Worm (Caenorhabditis elegans) whole organism, late embryonic: ENCODE results near the gene fbxl-4.

Experiments
- C08G9.2 ChIP-seq: sonication (generic microtip); optimal IDR thresholded peaks from 2 replicates; lab custom pipeline; 2016; ENCODE audit warnings: mild to moderate bottlenecking, missing genetic modification characterization, moderate library complexity, missing compliant biosample characterization
- K02D7.2 ChIP-seq: sonication (generic microtip); optimal IDR thresholded peaks from 2 replicates; lab custom pipeline; 2017; ENCODE audit warnings: mild to moderate bottlenecking, missing genetic modification characterization, missing compliant biosample characterization
- T23F11.4 ChIP-seq: fragments of 200-800 bp; sonication (Bioruptor generic); optimal IDR thresholded peaks from 2 replicates; lab custom pipeline; 2018; ENCODE audit warnings: mild to moderate bottlenecking, missing genetic modification characterization, missing compliant biosample characterization
- Y22D7AL.16 ChIP-seq: sonication (generic microtip); optimal IDR thresholded peaks from 2 replicates; lab custom pipeline; 2016; ENCODE audit warnings: missing genetic modification characterization, missing compliant biosample characterization
- ahr-1 ChIP-seq: sonication (generic microtip); optimal IDR thresholded peaks from 2 replicates; lab custom pipeline; 2016; ENCODE audit warnings: missing genetic modification characterization, missing compliant biosample characterization
- ama-1 ChIP-seq: fragments of 150-350 bp; optimal IDR thresholded peaks from 2 replicates; lab custom pipeline; 2014
- ceh-14 ChIP-seq: sonication (generic microtip); optimal IDR thresholded peaks from 2 replicates; lab custom pipeline; 2016; ENCODE audit warnings: missing genotype, missing genetic modification characterization, missing compliant biosample characterization
- ceh-19 ChIP-seq: fragments of 200-800 bp; sonication (Bioruptor generic); optimal IDR thresholded peaks from 2 replicates; lab custom pipeline; 2018; ENCODE audit warnings: mild to moderate bottlenecking, missing genetic modification characterization, missing compliant biosample characterization
- ceh-2 ChIP-seq: sonication (generic microtip); optimal IDR thresholded peaks from 2 replicates; lab custom pipeline; 2016; ENCODE audit warnings: missing genotype, missing genetic modification characterization, missing compliant biosample characterization
- ceh-22 ChIP-seq: sonication (generic microtip); optimal IDR thresholded peaks from 2 replicates; lab custom pipeline; 2017; ENCODE audit warnings: missing biosample characterization, missing genetic modification characterization
- ceh-24 ChIP-seq: sonication (generic microtip); optimal IDR thresholded peaks from 2 replicates; lab custom pipeline; 2016; ENCODE audit warnings: mild to moderate bottlenecking, missing genetic modification characterization, missing compliant biosample characterization
- ceh-30 ChIP-seq: fragments of 150-350 bp; optimal IDR thresholded peaks from 2 replicates; lab custom pipeline; 2014; ENCODE audit warnings: missing biosample characterization, missing genetic modification characterization
- ceh-31 ChIP-seq: sonication (generic microtip); optimal IDR thresholded peaks from 2 replicates; lab custom pipeline; 2016; ENCODE audit warnings: missing genetic modification characterization, missing compliant biosample characterization
- ceh-45 ChIP-seq: fragments of 200-800 bp; sonication (Bioruptor generic); IDR thresholded peaks from 2 replicates; pipeline ENCODE4 v1.3.6; 2022; ENCODE audit warnings: missing genetic modification reagents, missing genetic modification characterization, missing compliant biosample characterization
- ceh-48 ChIP-seq: sonication (generic microtip); optimal IDR thresholded peaks from 2 replicates; lab custom pipeline; 2016; ENCODE audit warnings: missing genetic modification characterization, inconsistent platforms, missing compliant biosample characterization
- ceh-9 ChIP-seq: sonication (generic microtip); optimal IDR thresholded peaks from 2 replicates; lab custom pipeline; 2016; ENCODE audit warnings: mild to moderate bottlenecking, missing genetic modification characterization, inconsistent platforms, missing compliant biosample characterization
- che-1 ChIP-seq: sonication (generic microtip); optimal IDR thresholded peaks from 2 replicates; lab custom pipeline; 2016; ENCODE audit warnings: mild to moderate bottlenecking, missing genetic modification characterization, missing compliant biosample characterization
- dve-1 ChIP-seq: sonication (generic microtip); optimal IDR thresholded peaks from 2 replicates; lab custom pipeline; 2017; ENCODE audit warnings: antibody characterized with exemption, mild to moderate bottlenecking, missing genetic modification characterization, missing compliant biosample characterization
- elt-2 ChIP-seq: sonication (generic microtip); optimal IDR thresholded peaks from 2 replicates; lab custom pipeline; 2016; ENCODE audit warnings: missing genetic modification reagents, missing genetic modification characterization, missing compliant biosample characterization
- ets-4 ChIP-seq: sonication (generic microtip); optimal IDR thresholded peaks from 2 replicates; lab custom pipeline; 2016; ENCODE audit warnings: missing genetic modification characterization, missing compliant biosample characterization
- eyg-1 ChIP-seq: sonication (generic microtip); optimal IDR thresholded peaks from 2 replicates; lab custom pipeline; 2016; ENCODE audit warnings: missing genotype, missing genetic modification characterization, missing compliant biosample characterization
- fax-1 ChIP-seq: sonication (generic microtip); optimal IDR thresholded peaks from 2 replicates; lab custom pipeline; 2016; ENCODE audit warnings: missing genotype, missing genetic modification characterization, missing compliant biosample characterization
- fkh-10 ChIP-seq: fragments of 150-350 bp; optimal IDR thresholded peaks from 2 replicates; lab custom pipeline; 2014; ENCODE audit warnings: missing biosample characterization, missing genetic modification reagents, missing genetic modification characterization
- fkh-6 ChIP-seq: sonication (generic microtip); optimal IDR thresholded peaks from 2 replicates; lab custom pipeline; 2016; ENCODE audit warnings: missing genetic modification characterization, missing compliant biosample characterization
- gmeb-2 ChIP-seq: sonication (generic microtip); optimal IDR thresholded peaks from 2 replicates; lab custom pipeline; 2016; ENCODE audit warnings: missing genetic modification characterization, inconsistent platforms, missing compliant biosample characterization
- hlh-15 ChIP-seq: sonication (generic microtip); optimal IDR thresholded peaks from 2 replicates; lab custom pipeline; 2016; ENCODE audit warnings: missing genetic modification characterization, missing compliant biosample characterization
- hlh-30 ChIP-seq: sonication (generic microtip); optimal IDR thresholded peaks from 2 replicates; lab custom pipeline; 2017; ENCODE audit warnings: antibody characterized with exemption, missing genetic modification characterization, missing compliant biosample characterization; ENCODE audit not compliant: insufficient read depth
- lim-6 ChIP-seq: sonication (generic microtip); optimal IDR thresholded peaks from 2 replicates; lab custom pipeline; 2016; ENCODE audit warnings: missing genetic modification characterization, missing compliant biosample characterization
- lin-11 ChIP-seq: fragments of 200-800 bp; sonication (Bioruptor generic); optimal IDR thresholded peaks from 2 replicates; lab custom pipeline; 2018; ENCODE audit warnings: mild to moderate bottlenecking, missing genetic modification characterization, missing compliant biosample characterization
- mec-3 ChIP-seq: sonication (generic microtip); optimal IDR thresholded peaks from 2 replicates; lab custom pipeline; 2016; ENCODE audit warnings: borderline replicate concordance, missing genetic modification characterization, missing compliant biosample characterization
- nfya-1 ChIP-seq: sonication (generic microtip); optimal IDR thresholded peaks from 2 replicates; lab custom pipeline; 2017; ENCODE audit warnings: missing genetic modification characterization, mild to moderate bottlenecking, missing compliant biosample characterization, antibody characterized with exemption, moderate library complexity
- npax-4 ChIP-seq: sonication (generic microtip); optimal IDR thresholded peaks from 2 replicates; lab custom pipeline; 2016; ENCODE audit warnings: missing genetic modification characterization, missing compliant biosample characterization
- pag-3 ChIP-seq: sonication (generic microtip); optimal IDR thresholded peaks from 2 replicates; lab custom pipeline; 2016; ENCODE audit warnings: missing compliant biosample characterization, missing genetic modification characterization, borderline replicate concordance
- pat-9 ChIP-seq: fragments of 200-800 bp; sonication (Bioruptor generic); optimal IDR thresholded peaks from 2 replicates; lab custom pipeline; 2018; ENCODE audit warnings: mild to moderate bottlenecking, missing genetic modification characterization, moderate library complexity, missing compliant biosample characterization
- pqm-1 ChIP-seq: sonication (generic microtip); optimal IDR thresholded peaks from 2 replicates; lab custom pipeline; 2016; ENCODE audit warnings: missing genetic modification characterization, missing compliant biosample characterization
- pros-1 ChIP-seq: fragments of 150-350 bp; optimal IDR thresholded peaks from 2 replicates; lab custom pipeline; 2014; ENCODE audit warnings: missing biosample characterization, missing genetic modification reagents, missing genetic modification characterization
- ref-2 ChIP-seq: sonication (generic microtip); optimal IDR thresholded peaks from 2 replicates; lab custom pipeline; 2016; ENCODE audit warnings: missing genetic modification characterization, missing compliant biosample characterization
- sox-4 ChIP-seq: sonication (generic microtip); optimal IDR thresholded peaks from 2 replicates; lab custom pipeline; 2017; ENCODE audit warnings: mild to moderate bottlenecking, missing genetic modification characterization, inconsistent platforms, missing compliant biosample characterization
- syd-9 ChIP-seq: sonication (generic microtip); optimal IDR thresholded peaks from 2 replicates; lab custom pipeline; 2016; ENCODE audit warnings: mild to moderate bottlenecking, missing genetic modification characterization, moderate library complexity, missing compliant biosample characterization
- ttx-3 ChIP-seq: sonication (generic microtip); optimal IDR thresholded peaks from 2 replicates; lab custom pipeline; 2016; ENCODE audit warnings: missing genetic modification reagents, missing genetic modification characterization, missing compliant biosample characterization
- unc-86 ChIP-seq: sonication (generic microtip); optimal IDR thresholded peaks from 2 replicates; lab custom pipeline; 2016; ENCODE audit warnings: missing genetic modification characterization, missing compliant biosample characterization
- zip-5 ChIP-seq: sonication (generic microtip); optimal IDR thresholded peaks from 2 replicates; lab custom pipeline; 2016; ENCODE audit warnings: missing genetic modification characterization, missing compliant biosample characterization
- ztf-16 ChIP-seq: sonication (generic microtip); optimal IDR thresholded peaks from 2 replicates; lab custom pipeline; 2017; ENCODE audit warnings: missing genetic modification characterization, missing compliant biosample characterization

fbxl-4 gene

DNA sequence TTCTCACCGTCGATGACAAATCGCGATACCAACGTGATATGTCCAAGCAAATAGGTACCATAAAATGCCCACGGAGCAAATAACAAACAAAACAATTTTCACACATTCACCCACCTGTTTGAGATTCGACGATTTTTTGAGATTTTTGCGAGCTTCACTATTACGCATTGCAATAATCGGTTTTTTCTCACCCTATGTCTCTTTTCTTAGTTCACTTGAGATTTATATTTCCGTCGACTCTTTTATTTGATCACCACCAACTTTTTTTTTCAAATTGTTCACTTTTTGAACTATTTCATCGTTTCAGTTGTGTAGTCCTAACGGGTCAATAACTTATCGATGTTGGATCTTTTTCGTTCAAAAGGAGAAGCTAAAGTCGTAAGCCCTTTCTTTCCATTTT is at the start of gene fbxl-4:
Gene fbxl-4 (plus strand): TSS at position 301 of the 400 bp plus-strand sequence.
- TF ChIP-seq ceh-22 (tag; lab: Kevin White, UChicago) (no peak), hlh-15 (tag; lab: Kevin White, UChicago) (no peak), npax-4 (tag; lab: Kevin White, UChicago) (no peak), pat-9 (tag; lab: Kevin White, UChicago) (no peak), mec-3 (tag; lab: Kevin White, UChicago) (no peak), hlh-30 (tag; lab: Kevin White, UChicago) (no peak), che-1 (tag; lab: Kevin White, UChicago) (no peak), lim-6 (tag; lab: Kevin White, UChicago) (no peak), ets-4 (tag; lab: Kevin White, UChicago) (no peak), fkh-6 (tag; lab: Kevin White, UChicago) (no peak), T23F11.4 (GFP tag; lab: Kevin White, UChicago) (no peak), eyg-1 (tag; lab: Kevin White, UChicago) (no peak)

DNA sequence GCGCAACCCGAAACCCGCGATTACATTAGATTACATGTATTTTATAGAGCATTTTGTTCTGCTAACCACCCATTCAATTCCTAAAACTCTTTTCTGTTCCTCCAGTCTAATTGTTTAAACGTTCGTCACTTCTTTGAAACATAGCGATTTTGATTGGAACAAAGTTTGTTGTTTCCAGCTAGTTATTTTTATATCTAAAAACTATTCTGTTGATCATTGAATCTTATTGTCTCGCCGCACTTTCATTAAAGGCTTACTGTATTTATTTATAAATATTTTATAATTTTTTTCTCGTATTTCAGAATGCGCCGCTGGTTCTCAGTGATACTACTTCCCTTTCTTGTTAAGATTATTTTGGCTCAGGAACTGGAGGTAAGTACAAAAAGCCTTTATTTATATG is 45.9 kb upstream of the fbxl-4 start, which contains the start of gene T14E8.2:
Gene T14E8.2 (plus strand): TSS at position 301 of the 400 bp plus-strand sequence.
- TF ChIP-seq Y22D7AL.16, result no peak
- TF ChIP-seq sox-4 (tag; lab: Kevin White, UChicago), result no peak
- TF ChIP-seq pag-3, result no peak
- no peak for TF ChIP-seq nfya-1 (tag; lab: Kevin White, UChicago)
- TF ChIP-seq ahr-1 (tag; lab: Kevin White, UChicago), result no peak
- no peak for TF ChIP-seq gmeb-2 (tag; lab: Kevin White, UChicago)
- no peak for TF ChIP-seq ceh-19 (GFP tag; lab: Kevin White, UChicago)

DNA sequence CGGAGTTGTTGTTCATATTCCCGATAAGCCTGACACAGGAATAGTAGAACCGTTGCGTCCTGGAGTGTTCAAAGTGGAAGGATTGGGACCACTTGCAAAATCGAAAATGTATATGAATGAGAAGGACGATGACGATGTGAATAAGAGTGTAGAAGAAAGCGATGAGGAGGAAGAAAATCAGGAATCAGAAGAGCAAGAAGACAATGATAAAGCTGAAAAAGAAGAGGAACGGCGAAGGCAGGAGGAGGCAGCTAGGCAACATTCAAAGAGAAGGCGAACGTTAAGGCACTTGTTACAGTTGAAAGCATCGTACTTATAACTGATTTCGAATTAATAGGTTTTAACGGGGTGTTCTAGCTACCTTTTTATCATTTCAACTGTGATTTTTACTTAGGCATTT is 44.9 kb upstream of the fbxl-4 start:
- TF ChIP-seq ceh-2 (tag; lab: Kevin White, UChicago) (no peak), zip-5 (tag; lab: Kevin White, UChicago) (no peak), unc-86 (no peak), K02D7.2 (no peak), lim-6 (tag; lab: Kevin White, UChicago) (no peak), elt-2 (tag; lab: Kevin White, UChicago) (no peak), lin-11 (no peak), pros-1 (tag; lab: Kevin White, UChicago) (no peak), npax-4 (tag; lab: Kevin White, UChicago) (no peak), ama-1 (no peak), hlh-30 (tag; lab: Kevin White, UChicago) (no peak), ets-4 (tag; lab: Kevin White, UChicago) (no peak), ceh-48 (tag; lab: Kevin White, UChicago) (no peak)

DNA sequence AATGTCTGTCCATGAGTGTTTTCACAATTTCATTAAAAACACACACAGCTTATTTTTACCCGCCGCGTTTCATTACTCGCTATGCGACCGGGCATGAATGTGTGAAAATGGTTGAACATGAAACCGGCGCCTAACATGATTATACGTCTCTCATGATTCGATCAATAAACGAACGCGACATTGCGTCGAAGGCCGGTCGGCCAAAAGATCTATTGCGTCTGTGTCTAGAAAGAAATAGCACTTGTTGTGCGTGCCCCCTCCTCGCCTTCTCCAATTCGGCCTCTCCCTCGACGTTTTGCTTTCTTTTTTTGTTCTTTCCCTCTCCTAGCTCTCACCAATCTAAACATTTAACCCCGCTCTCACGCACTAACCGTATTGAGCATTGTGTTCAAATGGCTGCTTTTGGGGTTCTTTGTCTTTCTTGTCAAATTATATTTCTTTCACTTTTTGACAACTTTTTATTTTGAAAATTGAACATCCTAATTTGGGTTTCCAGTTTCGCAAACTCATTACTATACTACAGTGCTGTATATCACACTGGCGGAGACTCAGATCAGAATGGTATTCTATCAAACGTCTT is 37.4 kb upstream of the fbxl-4 start:
- TF ChIP-seq che-1 (tag; lab: Kevin White, UChicago), result no peak
- TF ChIP-seq Y22D7AL.16, result no peak
- TF ChIP-seq ceh-24, result no peak
- TF ChIP-seq eyg-1 (tag; lab: Kevin White, UChicago), result no peak
- TF ChIP-seq ztf-16 (tag; lab: Kevin White, UChicago), result no peak
- no peak for TF ChIP-seq ceh-9 (tag; lab: Kevin White, UChicago)
- no peak for TF ChIP-seq fax-1 (tag; lab: Kevin White, UChicago)
- TF ChIP-seq ama-1, result no peak
- TF ChIP-seq fkh-10 (GFP tag; lab: Kevin White, UChicago), result no peak
- TF ChIP-seq ceh-31 (tag; lab: Kevin White, UChicago), result no peak
- TF ChIP-seq ttx-3 (tag; lab: Kevin White, UChicago), result no peak
- TF ChIP-seq ceh-30, result no peak
- TF ChIP-seq dve-1 (tag; lab: Kevin White, UChicago), result no peak
- no peak for TF ChIP-seq pqm-1 (tag; lab: Kevin White, UChicago)
- no peak for TF ChIP-seq C08G9.2 (tag; lab: Kevin White, UChicago)
- TF ChIP-seq ceh-45 (GFP tag; lab: Robert Waterston, UW), result no peak
- no peak for TF ChIP-seq ref-2 (tag; lab: Kevin White, UChicago)
- TF ChIP-seq ceh-14 (tag; lab: Kevin White, UChicago), result no peak
- TF ChIP-seq syd-9, result no peak
